Worm (Caenorhabditis elegans) whole organism, L3 larva: Measurements from ENCODE around the gene fbxa-128.
"Not testable (repeated sequence)": the region's sequence is repeated elsewhere in the genome, so short reads cannot be mapped to it uniquely, and the experiment has no call there.

Experiments used
- R02D3.7 ChIP-seq: fragments of 150-350 bp; optimal IDR thresholded peaks from 2 replicates; lab custom pipeline; 2014; ENCODE audit warnings: missing biosample characterization, missing genetic modification characterization
- ZK546.5 ChIP-seq: sonication (generic microtip); optimal IDR thresholded peaks from 2 replicates; lab custom pipeline; 2017; ENCODE audit warnings: missing biosample characterization, missing genetic modification characterization
- aly-2 ChIP-seq: fragments of 150-350 bp; optimal IDR thresholded peaks from 2 replicates; lab custom pipeline; 2014; ENCODE audit warnings: missing biosample characterization, missing genetic modification characterization
- ama-1 ChIP-seq: fragments of 150-350 bp; optimal IDR thresholded peaks from 2 replicates; lab custom pipeline; 2018
- ceh-16 ChIP-seq: sonication (generic microtip); optimal IDR thresholded peaks from 2 replicates; lab custom pipeline; 2017; ENCODE audit warnings: missing biosample characterization, missing genetic modification characterization
- ceh-28 ChIP-seq: fragments of 150-350 bp; optimal IDR thresholded peaks from 2 replicates; lab custom pipeline; 2014; ENCODE audit warnings: missing biosample characterization, missing genetic modification reagents, missing genetic modification characterization
- ceh-82 ChIP-seq: fragments of 150-350 bp; optimal IDR thresholded peaks from 2 replicates; lab custom pipeline; 2014; ENCODE audit warnings: missing biosample characterization, missing genetic modification characterization
- ceh-9 ChIP-seq: sonication (generic microtip); optimal IDR thresholded peaks from 2 replicates; lab custom pipeline; 2018; ENCODE audit warnings: missing biosample characterization, missing genetic modification characterization
- egl-27 ChIP-seq: sonication (generic microtip); optimal IDR thresholded peaks from 4 replicates; lab custom pipeline; 2017; ENCODE audit warnings: missing biosample characterization, missing genetic modification reagents, missing genetic modification characterization
- egl-5 ChIP-seq: fragments of 150-350 bp; optimal IDR thresholded peaks from 2 replicates; lab custom pipeline; 2017; ENCODE audit warnings: missing biosample characterization, missing genetic modification reagents, missing genetic modification characterization, inconsistent platforms
- elt-1 ChIP-seq: fragments of 150-350 bp; optimal IDR thresholded peaks from 2 replicates; lab custom pipeline; 2014; ENCODE audit warnings: missing biosample characterization, missing genetic modification characterization
- elt-3 ChIP-seq, 3 experiments: fragments of 150-350 bp in 1 of 3; sonication (generic microtip) in 2 of 3; optimal IDR thresholded peaks; 2 replicates in 2 of 3; 4 replicates in 1 of 3; lab custom pipeline; 2014 to 2017; ENCODE audit warnings: missing biosample characterization in 3 of 3, missing genetic modification characterization in 3 of 3
- eor-1 ChIP-seq, 2 experiments: fragments of 150-350 bp; optimal IDR thresholded peaks; 2 replicates each; lab custom pipeline; 2014 to 2018; ENCODE audit warnings: missing biosample characterization in 2 of 2, missing genetic modification characterization in 2 of 2
- fkh-10 ChIP-seq: sonication (generic microtip); optimal IDR thresholded peaks from 2 replicates; lab custom pipeline; 2017; ENCODE audit warnings: missing biosample characterization, missing genetic modification reagents, missing genetic modification characterization
- fkh-2 ChIP-seq: fragments of 150-350 bp; optimal IDR thresholded peaks from 2 replicates; lab custom pipeline; 2014; ENCODE audit warnings: missing biosample characterization, missing genetic modification reagents, missing genetic modification characterization
- hmg-11 ChIP-seq: sonication (generic microtip); optimal IDR thresholded peaks from 2 replicates; lab custom pipeline; 2016; ENCODE audit warnings: missing genetic modification characterization, missing compliant biosample characterization
- jun-1 ChIP-seq: fragments of 150-350 bp; optimal IDR thresholded peaks from 2 replicates; lab custom pipeline; 2014; ENCODE audit warnings: missing biosample characterization, missing genetic modification reagents, missing genetic modification characterization
- lin-39 ChIP-seq: fragments of 150-350 bp; optimal IDR thresholded peaks from 2 replicates; lab custom pipeline; 2018; ENCODE audit warnings: missing biosample characterization, missing genetic modification reagents, missing genetic modification characterization
- lsy-12 ChIP-seq: sonication (generic microtip); optimal IDR thresholded peaks from 2 replicates; lab custom pipeline; 2016; ENCODE audit warnings: mild to moderate bottlenecking, missing genetic modification characterization, missing compliant biosample characterization
- mdl-1 ChIP-seq: fragments of 150-350 bp; optimal IDR thresholded peaks from 2 replicates; lab custom pipeline; 2014; ENCODE audit warnings: missing biosample characterization, missing genetic modification characterization
- nfya-1 ChIP-seq: sonication (generic microtip); optimal IDR thresholded peaks from 2 replicates; lab custom pipeline; 2017; ENCODE audit warnings: missing genetic modification characterization, mild to moderate bottlenecking, missing compliant biosample characterization, antibody characterized with exemption, moderate library complexity; ENCODE audit not compliant: insufficient read depth
- nhr-11 ChIP-seq: fragments of 150-350 bp; optimal IDR thresholded peaks from 2 replicates; lab custom pipeline; 2014; ENCODE audit warnings: missing biosample characterization, missing genetic modification characterization
- nhr-12 ChIP-seq: fragments of 150-350 bp; optimal IDR thresholded peaks from 2 replicates; lab custom pipeline; 2014; ENCODE audit warnings: missing biosample characterization, missing genetic modification characterization
- nhr-23 ChIP-seq: fragments of 150-350 bp; optimal IDR thresholded peaks from 2 replicates; lab custom pipeline; 2014; ENCODE audit warnings: missing biosample characterization, missing genetic modification reagents, missing genetic modification characterization
- nhr-237 ChIP-seq: fragments of 150-350 bp; optimal IDR thresholded peaks from 2 replicates; lab custom pipeline; 2014; ENCODE audit warnings: missing biosample characterization, missing genetic modification characterization
- nhr-25 ChIP-seq: sonication (generic microtip); optimal IDR thresholded peaks from 2 replicates; lab custom pipeline; 2017; ENCODE audit warnings: missing biosample characterization, missing genetic modification characterization
- nhr-43 ChIP-seq: sonication (generic microtip); optimal IDR thresholded peaks from 2 replicates; lab custom pipeline; 2016; ENCODE audit warnings: mild to moderate bottlenecking, missing genetic modification characterization, missing compliant biosample characterization; ENCODE audit not compliant: poor library complexity, severe bottlenecking
- nhr-67 ChIP-seq: fragments of 150-350 bp; optimal IDR thresholded peaks from 2 replicates; lab custom pipeline; 2014; ENCODE audit warnings: missing biosample characterization, missing genetic modification characterization
- nhr-76 ChIP-seq: fragments of 150-350 bp; sonication (generic microtip); optimal IDR thresholded peaks from 5 replicates; lab custom pipeline; 2014; ENCODE audit warnings: missing biosample characterization, missing genetic modification characterization
- nhr-77 ChIP-seq: fragments of 150-350 bp; optimal IDR thresholded peaks from 2 replicates; lab custom pipeline; 2014; ENCODE audit warnings: missing biosample characterization, missing genetic modification characterization
- pha-4 ChIP-seq: fragments of 150-350 bp; optimal IDR thresholded peaks from 2 replicates; lab custom pipeline; 2014; ENCODE audit warnings: missing biosample characterization, missing genetic modification reagents, missing genetic modification characterization
- pqm-1 ChIP-seq: fragments of 150-350 bp; optimal IDR thresholded peaks from 2 replicates; lab custom pipeline; 2017; ENCODE audit warnings: missing biosample characterization, missing genetic modification characterization, inconsistent platforms
- sea-2 ChIP-seq: fragments of 150-350 bp; sonication (generic microtip); optimal IDR thresholded peaks from 4 replicates; lab custom pipeline; 2014; ENCODE audit warnings: missing biosample characterization, missing genetic modification reagents, missing genetic modification characterization
- skn-1 ChIP-seq: fragments of 150-350 bp; optimal IDR thresholded peaks from 2 replicates; lab custom pipeline; 2014; ENCODE audit warnings: missing biosample characterization, missing genetic modification characterization
- snpc-4 ChIP-seq: fragments of 150-350 bp; optimal IDR thresholded peaks from 2 replicates; lab custom pipeline; 2014; ENCODE audit warnings: missing biosample characterization, missing genetic modification characterization
- unc-39 ChIP-seq: sonication (generic microtip); optimal IDR thresholded peaks from 4 replicates; lab custom pipeline; 2017; ENCODE audit warnings: missing biosample characterization, missing genetic modification characterization
- unc-62 ChIP-seq: fragments of 150-350 bp; sonication (generic microtip); optimal IDR thresholded peaks from 4 replicates; lab custom pipeline; 2014; ENCODE audit warnings: missing biosample characterization, missing genetic modification reagents, missing genetic modification characterization
- zag-1 ChIP-seq: fragments of 150-350 bp; optimal IDR thresholded peaks from 2 replicates; lab custom pipeline; 2014; ENCODE audit warnings: missing biosample characterization, missing genetic modification characterization
- ztf-11 ChIP-seq: fragments of 150-350 bp; optimal IDR thresholded peaks from 2 replicates; lab custom pipeline; 2014; ENCODE audit warnings: missing biosample characterization, missing genetic modification characterization

fbxa-128 gene

ce11 chrIII:11141791-11142490 lies 3.0 kb upstream of the fbxa-128 start, which contains the start of the genes Y47D3A.1 and pola-1 (continued):
- no peak for TF ChIP-seq ama-1 (lab: Kevin White, UChicago)
- TF ChIP-seq nhr-76 (tag; lab: Kevin White, UChicago), result no peak
- TF ChIP-seq nhr-237 (tag; lab: Kevin White, UChicago), result no peak

ce11 chrIII:11131475-11131874 lies 7.4 kb downstream of the fbxa-128 start, which contains the start of gene pha-1:
Gene pha-1, plus strand, starts transcription at chrIII:11131775.
- TF ChIP-seq ztf-11; pha-4 (tag; lab: Kevin White, UChicago); hmg-11 (tag; lab: Kevin White, UChicago): not testable (repeated sequence)

- TF ChIP-seq nfya-1 (tag; lab: Kevin White, UChicago) (peak; percentile 7), ceh-28 (tag; lab: Kevin White, UChicago) (peak; percentile 44), ceh-82 (no peak)
These were observed 9.6 kb downstream of the fbxa-128 start for ce11 chrIII:11129363-11129762.

- TF ChIP-seq nhr-43 (tag; lab: Kevin White, UChicago) (no peak), egl-5 (no peak), eor-1 (tag; optimal IDR thresholded peaks at IDR 0.05; lab: Kevin White, UChicago) (no peak), aly-2 (tag; lab: Kevin White, UChicago) (no peak), nhr-25 (no peak), fkh-10 (GFP tag; lab: Kevin White, UChicago) (no peak), R02D3.7 (tag; lab: Kevin White, UChicago) (no peak), ama-1 (lab: Kevin White, UChicago) (no peak), mdl-1 (tag; lab: Kevin White, UChicago) (no peak), ceh-82 (no peak), snpc-4 (tag; lab: Kevin White, UChicago) (no peak), elt-1 (tag; lab: Kevin White, UChicago) (no peak), ceh-28 (tag; lab: Kevin White, UChicago) (no peak), zag-1 (no peak)
These were observed 11.4 kb downstream of the fbxa-128 start, which contains the start of gene Y48A6C.8 for ce11 chrIII:11127528-11127927. Gene Y48A6C.8, minus strand, starts transcription at chrIII:11127628.

DNA sequence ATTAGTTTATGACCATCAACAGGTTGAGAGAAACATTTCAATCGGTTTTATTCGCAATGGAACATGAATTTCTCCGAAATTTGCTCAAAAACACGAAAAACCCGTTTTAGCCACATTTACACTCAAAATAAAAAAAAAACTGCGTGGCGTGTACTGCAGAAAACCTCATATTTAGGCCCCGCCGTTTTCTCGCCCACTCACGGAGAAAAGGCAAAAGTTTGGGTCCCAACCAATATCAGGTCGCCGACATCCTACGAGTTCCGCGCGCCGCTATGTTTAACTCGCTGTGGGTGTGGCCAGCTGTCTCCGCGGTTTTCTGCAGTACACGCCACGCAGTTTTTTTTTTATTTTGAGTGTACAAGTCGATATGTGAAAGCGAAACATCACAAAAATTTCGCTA lies 15.1 kb downstream of the fbxa-128 start:
- TF ChIP-seq nhr-67 (tag; lab: Kevin White, UChicago) (no peak), snpc-4 (tag; lab: Kevin White, UChicago) (peak; percentile 44)

- no peak for TF ChIP-seq ztf-11
- no peak for TF ChIP-seq nhr-11 (tag; lab: Kevin White, UChicago)
- TF ChIP-seq aly-2 (tag; lab: Kevin White, UChicago), result no peak
- TF ChIP-seq R02D3.7 (tag; lab: Kevin White, UChicago), result peak; percentile 62
- no peak for TF ChIP-seq nhr-67 (tag; lab: Kevin White, UChicago)
- no peak for TF ChIP-seq ZK546.5 (tag; lab: Kevin White, UChicago)
- TF ChIP-seq zag-1, result no peak
- no peak for TF ChIP-seq ceh-82
- no peak for TF ChIP-seq ama-1 (lab: Kevin White, UChicago)
- TF ChIP-seq nhr-12 (tag; lab: Kevin White, UChicago), result no peak
- peak; percentile 74 for TF ChIP-seq hmg-11 (tag; lab: Kevin White, UChicago)
- TF ChIP-seq ceh-16, result no peak
- TF ChIP-seq sea-2, result no peak
- no peak for TF ChIP-seq lin-39 (tag; lab: Kevin White, UChicago)
- peak; percentile 68 for TF ChIP-seq nhr-23 (tag; lab: Kevin White, UChicago)
- TF ChIP-seq nhr-76 (tag; lab: Kevin White, UChicago), result no peak
- peak; percentile 81 for TF ChIP-seq pha-4 (tag; lab: Kevin White, UChicago)
- no peak for TF ChIP-seq mdl-1 (tag; lab: Kevin White, UChicago)
- TF ChIP-seq ceh-9 (tag; lab: Kevin White, UChicago), result no peak
- no peak for TF ChIP-seq elt-1 (tag; lab: Kevin White, UChicago)
- TF ChIP-seq pqm-1 (tag; lab: Kevin White, UChicago), result peak; percentile 64
- TF ChIP-seq skn-1 (tag; lab: Kevin White, UChicago), result peak; percentile 17
- no peak for TF ChIP-seq nhr-77
- TF ChIP-seq egl-27, result no peak
- peak; percentile 15 for TF ChIP-seq jun-1
- TF ChIP-seq lsy-12 (tag; lab: Kevin White, UChicago), result no peak
- no peak for TF ChIP-seq unc-62
- no peak for TF ChIP-seq unc-39
- no peak for TF ChIP-seq nhr-237 (tag; lab: Kevin White, UChicago)
- TF ChIP-seq elt-3 (tag; optimal IDR thresholded peaks at IDR 0.05; lab: Kevin White, UChicago), result no peak
- TF ChIP-seq eor-1 (tag; optimal IDR thresholded peaks at IDR 0.05; lab: Kevin White, UChicago), result no peak
- no peak for TF ChIP-seq fkh-2 (tag; lab: Kevin White, UChicago)
These were observed 19.6 kb downstream of the fbxa-128 start, which contains the start of the genes sup-35 and Y48A6C.4 for ce11 chrIII:11119176-11119853. Gene sup-35, minus strand, starts transcription at chrIII:11119226. Gene Y48A6C.4, plus strand, starts transcription at chrIII:11119803.
